Fruit fly (Drosophila melanogaster): ENCODE measurements around the gene CG31441.

CG31441 gene

dm6 chr3R:11200042-11200884, 35.8 kb upstream of the CG31441 start (continued):
- TF ChIP-seq CG10267 (tag; optimal IDR thresholded peaks at IDR 0.05) (no peak), CG12071 (GFP tag; optimal IDR thresholded peaks at IDR 0.05) (peak; percentile 2), CG10959 (GFP tag; IDR thresholded peaks at IDR 0.05) (no peak), CG30431 (GFP tag; optimal IDR thresholded peaks at IDR 0.05) (no peak), CG11247 (GFP tag; IDR thresholded peaks at IDR 0.05) (0 out of 2 replicates have a peak, but pooled peaks have one; percentile 23), Dref (GFP tag; IDR thresholded peaks at IDR 0.05) (no peak), Bteb2 (GFP tag; optimal IDR thresholded peaks at IDR 0.05) (no peak), Trl (optimal IDR thresholded peaks at IDR 0.05) (peak; percentile 41 to 84), Trl (GFP tag; optimal IDR thresholded peaks at IDR 0.05) (no peak), Med (GFP tag) (peak; percentile 57), CG18476 (GFP tag; optimal IDR thresholded peaks at IDR 0.05) (no peak), ATbp (GFP tag; optimal IDR thresholded peaks at IDR 0.05) (peak; percentile 46), CG10543 (GFP tag; optimal IDR thresholded peaks at IDR 0.05) (peak; percentile 30), Sox100B (GFP tag; optimal IDR thresholded peaks at IDR 0.05) (peak; percentile 30), Eip74EF (GFP tag; optimal IDR thresholded peaks at IDR 0.05) (no peak), Vsx1 (GFP tag; optimal IDR thresholded peaks at IDR 0.05) (peak; percentile 41), CG18764 (GFP tag; optimal IDR thresholded peaks at IDR 0.05) (no peak)

dm6 chr3R:11200885-11201421, 35.1 kb upstream of the CG31441 start:
- TF ChIP-seq Abd-B (GFP tag; optimal IDR thresholded peaks at IDR 0.05): peak; percentile 40
- peak; percentile 31 for TF ChIP-seq CG10147 (GFP tag; optimal IDR thresholded peaks at IDR 0.05)
- peak; percentile 76 for TF ChIP-seq corto (GFP tag; optimal IDR thresholded peaks at IDR 0.05)
- TF ChIP-seq CG31224 (GFP tag; IDR thresholded peaks at IDR 0.05): peak; percentile 54
- peak; percentile 47 for TF ChIP-seq CG12659 (GFP tag; optimal IDR thresholded peaks at IDR 0.05)
- TF ChIP-seq bcd (GFP tag; optimal IDR thresholded peaks at IDR 0.05): peak; percentile 58
- TF ChIP-seq CG9817 (tag; optimal IDR thresholded peaks at IDR 0.05): peak; percentile 34
- TF ChIP-seq Hr3 (GFP tag; optimal IDR thresholded peaks at IDR 0.05): peak; percentile 41
- peak; percentile 73 for TF ChIP-seq Oli (tag; optimal IDR thresholded peaks at IDR 0.05)
- peak; percentile 62 for TF ChIP-seq CoRest (tag; optimal IDR thresholded peaks at IDR 0.05)
- peak; percentile 45 for TF ChIP-seq CG12219 (GFP tag; optimal IDR thresholded peaks at IDR 0.05)
- peak; percentile 56 for TF ChIP-seq CG18619 (GFP tag; optimal IDR thresholded peaks at IDR 0.05)
- TF ChIP-seq CG2712 (tag; optimal IDR thresholded peaks at IDR 0.05): peak; percentile 51
- TF ChIP-seq CG6683 (GFP tag; optimal IDR thresholded peaks at IDR 0.05): no peak
- TF ChIP-seq CG17385 (GFP tag; optimal IDR thresholded peaks at IDR 0.05): no peak
- TF ChIP-seq sd (tag; optimal IDR thresholded peaks at IDR 0.05): peak; percentile 69
- peak; percentile 39 for TF ChIP-seq Blimp-1 (GFP tag; optimal IDR thresholded peaks at IDR 0.05)
- no peak for TF ChIP-seq CG17912 (GFP tag; optimal IDR thresholded peaks at IDR 0.05)
- peak; percentile 32 for TF ChIP-seq CG1603 (tag; optimal IDR thresholded peaks at IDR 0.05)
- TF ChIP-seq CG15479 (GFP tag; optimal IDR thresholded peaks at IDR 0.05): no peak
- no peak for TF ChIP-seq Dref (GFP tag; IDR thresholded peaks at IDR 0.05)
- TF ChIP-seq lilli (GFP tag; optimal IDR thresholded peaks at IDR 0.05): peak; percentile 51
- peak; percentile 74 for TF ChIP-seq sug (tag; optimal IDR thresholded peaks at IDR 0.05)
- TF ChIP-seq luna (GFP tag; optimal IDR thresholded peaks at IDR 0.05): no peak
- peak; percentile 35 for TF ChIP-seq CG3995 (GFP tag; optimal IDR thresholded peaks at IDR 0.05)
- TF ChIP-seq trem (tag; optimal IDR thresholded peaks at IDR 0.05): no peak
- no peak for TF ChIP-seq CG31365 (tag; optimal IDR thresholded peaks at IDR 0.05)
- TF ChIP-seq CG12769 (tag; optimal IDR thresholded peaks at IDR 0.05): peak; percentile 48
- 0 out of 2 replicates have a peak, but pooled peaks have one; percentile 23 for TF ChIP-seq stc (GFP tag; IDR thresholded peaks at IDR 0.05)
- peak; percentile 75 for TF ChIP-seq cwo (GFP tag; optimal IDR thresholded peaks at IDR 0.05)
- peak; percentile 68 for TF ChIP-seq CG32532 (GFP tag; IDR thresholded peaks at IDR 0.05)

All from whole organism, embryonic.